Fruit fly (Drosophila melanogaster) whole organism, embryonic: ENCODE data around the gene CG17349.

Source experiments
- Abd-B ChIP-seq: fragments of 200-800 bp; sonication (Bioruptor generic); optimal IDR thresholded peaks from 2 replicates; lab custom pipeline; 2018; ENCODE audit warnings: missing biosample characterization, mild to moderate bottlenecking, missing genetic modification characterization, moderate library complexity
- Antp ChIP-seq: fragments of 200-800 bp; sonication (Bioruptor generic); optimal IDR thresholded peaks from 3 replicates; lab custom pipeline; 2016; ENCODE audit warnings: missing biosample characterization, missing genetic modification characterization
- BEAF-32 ChIP-seq: fragments of 200-800 bp; sonication (Bioruptor generic); optimal IDR thresholded peaks from 3 replicates; lab custom pipeline; 2017; ENCODE audit warnings: missing biosample characterization, missing genetic modification characterization, mild to moderate bottlenecking, moderate library complexity, missing genetic modification reagents
- CG12155 ChIP-seq: fragments of 200-800 bp; sonication (Bioruptor generic); optimal IDR thresholded peaks from 3 replicates; lab custom pipeline; 2016; ENCODE audit warnings: missing biosample characterization, missing genetic modification characterization
- CG14014 ChIP-seq: fragments of 200-800 bp; sonication (Bioruptor generic); IDR thresholded peaks from 2 replicates; pipeline ENCODE4 v1.3.6; 2022; ENCODE audit warnings: missing biosample characterization, missing genetic modification characterization
- CG15073 ChIP-seq: fragments of 200-800 bp; sonication (Bioruptor generic); optimal IDR thresholded peaks from 2 replicates; lab custom pipeline; 2016; ENCODE audit warnings: missing biosample characterization, missing genetic modification characterization
- CG15479 ChIP-seq: fragments of 200-800 bp; sonication (Bioruptor generic); optimal IDR thresholded peaks from 3 replicates; lab custom pipeline; 2019; ENCODE audit warnings: missing biosample characterization, mild to moderate bottlenecking, missing genetic modification characterization, moderate library complexity
- CG16779 ChIP-seq: fragments of 200-800 bp; sonication (Bioruptor generic); IDR thresholded peaks from 2 replicates; pipeline ENCODE4 v1.3.6; 2022; ENCODE audit warnings: missing biosample characterization, missing genetic modification characterization
- CG16863 ChIP-seq: fragments of 200-800 bp; sonication (Bioruptor generic); optimal IDR thresholded peaks from 3 replicates; lab custom pipeline; 2016; ENCODE audit warnings: missing biosample characterization, missing genetic modification characterization
- CG17361 ChIP-seq: fragments of 200-800 bp; sonication (Bioruptor generic); IDR thresholded peaks from 3 replicates; pipeline ENCODE4 v1.3.6; 2022; ENCODE audit warnings: missing biosample characterization, missing genetic modification characterization
- CG17568 ChIP-seq: fragments of 200-800 bp; sonication (Bioruptor generic); optimal IDR thresholded peaks from 2 replicates; lab custom pipeline; 2018; ENCODE audit warnings: missing biosample characterization, mild to moderate bottlenecking, missing genetic modification characterization, moderate library complexity
- CG2202 ChIP-seq: fragments of 200-800 bp; sonication (Bioruptor generic); optimal IDR thresholded peaks from 2 replicates; lab custom pipeline; 2018; ENCODE audit warnings: missing biosample characterization, mild to moderate bottlenecking, missing genetic modification characterization
- CG30020 ChIP-seq: fragments of 200-800 bp; optimal IDR thresholded peaks from 2 replicates; lab custom pipeline; 2019; ENCODE audit warnings: missing biosample characterization, mild to moderate bottlenecking, missing genetic modification characterization, moderate library complexity
- CG30431 ChIP-seq: fragments of 200-800 bp; sonication (Bioruptor generic); optimal IDR thresholded peaks from 2 replicates; lab custom pipeline; 2017; ENCODE audit warnings: missing biosample characterization, missing genetic modification characterization
- CG32767 ChIP-seq: fragments of 200-800 bp; sonication (Bioruptor generic); IDR thresholded peaks from 2 replicates; pipeline ENCODE4 v1.3.6; 2022; ENCODE audit warnings: missing biosample characterization, missing genetic modification characterization
- CG3281 ChIP-seq: fragments of 200-800 bp; sonication (Bioruptor generic); optimal IDR thresholded peaks from 3 replicates; lab custom pipeline; 2017; ENCODE audit warnings: missing biosample characterization, mild to moderate bottlenecking, missing genetic modification characterization
- CG5245 ChIP-seq: fragments of 200-800 bp; sonication (Bioruptor generic); optimal IDR thresholded peaks from 3 replicates; lab custom pipeline; 2016; ENCODE audit warnings: missing biosample characterization, missing genetic modification characterization
- CG7963 ChIP-seq: fragments of 200-800 bp; sonication (Bioruptor generic); IDR thresholded peaks from 3 replicates; pipeline ENCODE4 v1.3.6; 2022; ENCODE audit warnings: missing biosample characterization, missing genetic modification characterization; ENCODE audit not compliant: partially characterized antibody
- CG9609 ChIP-seq: fragments of 200-800 bp; sonication (Bioruptor generic); optimal IDR thresholded peaks from 3 replicates; lab custom pipeline; 2016; ENCODE audit warnings: missing biosample characterization, missing genetic modification characterization
- D19B ChIP-seq: fragments of 200-800 bp; sonication (Bioruptor generic); optimal IDR thresholded peaks from 2 replicates; lab custom pipeline; 2017; ENCODE audit warnings: missing biosample characterization, mild to moderate bottlenecking, missing genetic modification characterization
- Doc3 ChIP-seq: fragments of 200-800 bp; sonication (Bioruptor generic); IDR thresholded peaks from 3 replicates; pipeline ENCODE4 v1.3.6; 2022; ENCODE audit warnings: missing biosample characterization, missing genetic modification characterization; ENCODE audit not compliant: partially characterized antibody
- Fer1 ChIP-seq: fragments of 200-800 bp; sonication (Bioruptor generic); optimal IDR thresholded peaks from 2 replicates; lab custom pipeline; 2017; ENCODE audit warnings: missing biosample characterization, mild to moderate bottlenecking, missing genetic modification characterization
- H15 ChIP-seq: fragments of 200-800 bp; sonication (Bioruptor generic); IDR thresholded peaks from 3 replicates; pipeline ENCODE4 v1.3.6; 2022; ENCODE audit warnings: missing biosample characterization, missing genetic modification characterization
- Mad ChIP-seq: fragments of 200-800 bp; sonication (Bioruptor generic); optimal IDR thresholded peaks from 2 replicates; lab custom pipeline; 2016; ENCODE audit warnings: missing biosample characterization, missing genetic modification characterization
- PHDP ChIP-seq: fragments of 200-800 bp; sonication (Bioruptor generic); optimal IDR thresholded peaks from 3 replicates; lab custom pipeline; 2018; ENCODE audit warnings: missing biosample characterization, mild to moderate bottlenecking, missing genetic modification characterization, moderate library complexity
- Rfx ChIP-seq: fragments of 200-800 bp; sonication (Bioruptor generic); IDR thresholded peaks from 2 replicates; pipeline ENCODE4 v1.3.6; 2022; ENCODE audit warnings: missing biosample characterization, missing genetic modification characterization
- Sox100B ChIP-seq: fragments of 200-800 bp; sonication (Bioruptor generic); optimal IDR thresholded peaks from 3 replicates; lab custom pipeline; 2018; ENCODE audit warnings: missing biosample characterization, mild to moderate bottlenecking, missing genetic modification characterization
- Taf1 ChIP-seq: fragments of 200-800 bp; sonication (Bioruptor generic); IDR thresholded peaks from 2 replicates; pipeline ENCODE4 v1.3.6; 2022; ENCODE audit warnings: missing biosample characterization, missing genetic modification characterization
- YL-1 ChIP-seq: fragments of 200-800 bp; sonication (Bioruptor generic); optimal IDR thresholded peaks from 3 replicates; lab custom pipeline; 2017; ENCODE audit warnings: missing biosample characterization, mild to moderate bottlenecking, missing genetic modification characterization
- bsh ChIP-seq, 2 experiments: fragments of 200-800 bp; sonication (Bioruptor generic); optimal IDR thresholded peaks; 2 replicates each; lab custom pipeline; 2017 to 2018; ENCODE audit warnings: mild to moderate bottlenecking in 2 of 2, missing biosample characterization in 2 of 2, missing genetic modification characterization in 2 of 2, moderate library complexity in 1 of 2
- cato ChIP-seq: fragments of 200-800 bp; sonication (Bioruptor generic); optimal IDR thresholded peaks from 2 replicates; lab custom pipeline; 2016; ENCODE audit warnings: missing biosample characterization, missing genetic modification characterization, borderline replicate concordance
- dimm ChIP-seq: fragments of 200-800 bp; sonication (Bioruptor generic); IDR thresholded peaks from 2 replicates; pipeline ENCODE4 v1.3.6; 2022; ENCODE audit warnings: missing biosample characterization, missing genetic modification characterization
- dm ChIP-seq: fragments of 200-800 bp; sonication (Bioruptor generic); optimal IDR thresholded peaks from 3 replicates; lab custom pipeline; 2016; ENCODE audit warnings: missing biosample characterization, missing genetic modification characterization
- fd3F ChIP-seq: fragments of 200-800 bp; sonication (Bioruptor generic); optimal IDR thresholded peaks from 2 replicates; lab custom pipeline; 2018; ENCODE audit warnings: missing biosample characterization, mild to moderate bottlenecking, missing genetic modification characterization, moderate library complexity
- fd96Cb ChIP-seq: fragments of 200-800 bp; sonication (Bioruptor generic); optimal IDR thresholded peaks from 2 replicates; lab custom pipeline; 2018; ENCODE audit warnings: missing biosample characterization, mild to moderate bottlenecking, missing genetic modification characterization, moderate library complexity
- fru ChIP-seq: fragments of >200 bp; optimal IDR thresholded peaks from 2 replicates; lab custom pipeline; 2017
- grn ChIP-seq: fragments of 200-800 bp; sonication (Bioruptor generic); optimal IDR thresholded peaks from 3 replicates; lab custom pipeline; 2017; ENCODE audit warnings: missing biosample characterization, missing genetic modification characterization
- hbn ChIP-seq: fragments of 200-800 bp; sonication (Bioruptor generic); IDR thresholded peaks from 2 replicates; pipeline ENCODE4 v1.3.6; 2022; ENCODE audit warnings: missing biosample characterization, missing genetic modification characterization; ENCODE audit not compliant: partially characterized antibody
- inv ChIP-seq: fragments of 200-800 bp; sonication (Bioruptor generic); IDR thresholded peaks from 2 replicates; pipeline ENCODE4 v1.3.6; 2022; ENCODE audit warnings: missing biosample characterization, missing genetic modification characterization; ENCODE audit not compliant: partially characterized antibody
- kni ChIP-seq: fragments of 200-800 bp; sonication (Bioruptor generic); optimal IDR thresholded peaks from 3 replicates; lab custom pipeline; 2017; ENCODE audit warnings: mild to moderate bottlenecking, missing biosample characterization, missing genetic modification reagents, missing genetic modification characterization
- onecut ChIP-seq: fragments of 200-800 bp; sonication (Bioruptor generic); IDR thresholded peaks from 2 replicates; pipeline ENCODE4 v1.3.6; 2022; ENCODE audit warnings: missing biosample characterization, missing genetic modification characterization
- otp ChIP-seq: fragments of 200-800 bp; sonication (Bioruptor generic); IDR thresholded peaks from 3 replicates; pipeline ENCODE4, ENCODE4 v1.3.6; 2022; ENCODE audit warnings: missing biosample characterization, missing genetic modification characterization
- pb ChIP-seq: fragments of 200-800 bp; sonication (Bioruptor generic); optimal IDR thresholded peaks from 3 replicates; lab custom pipeline; 2016; ENCODE audit warnings: missing biosample characterization, missing genetic modification characterization
- ranshi ChIP-seq: fragments of 200-800 bp; sonication (Bioruptor generic); IDR thresholded peaks from 2 replicates; pipeline ENCODE4 v1.3.6; 2022; ENCODE audit warnings: missing biosample characterization, missing genetic modification characterization
- ro ChIP-seq: fragments of 200-800 bp; sonication (Bioruptor generic); IDR thresholded peaks from 2 replicates; pipeline ENCODE4 v1.3.6; 2022; ENCODE audit warnings: missing biosample characterization, missing genetic modification characterization
- salm ChIP-seq: fragments of 200-800 bp; sonication (Bioruptor generic); optimal IDR thresholded peaks from 2 replicates; lab custom pipeline; 2018; ENCODE audit warnings: missing biosample characterization, mild to moderate bottlenecking, missing genetic modification characterization
- sim ChIP-seq: fragments of 200-800 bp; sonication (Bioruptor generic); IDR thresholded peaks from 2 replicates; pipeline ENCODE4 v1.3.6; 2022; ENCODE audit warnings: missing biosample characterization, missing genetic modification characterization
- sisA ChIP-seq: fragments of 200-800 bp; sonication (Bioruptor generic); IDR thresholded peaks from 2 replicates; pipeline ENCODE4 v1.3.6; 2022; ENCODE audit warnings: missing biosample characterization, missing genetic modification characterization
- sr ChIP-seq: fragments of 200-800 bp; sonication (Bioruptor generic); IDR thresholded peaks from 3 replicates; pipeline ENCODE4 v1.3.6; 2022; ENCODE audit warnings: missing biosample characterization, missing genetic modification characterization
- tap ChIP-seq: fragments of 200-800 bp; optimal IDR thresholded peaks from 3 replicates; lab custom pipeline; 2019; ENCODE audit warnings: missing biosample characterization, mild to moderate bottlenecking, missing genetic modification characterization, moderate library complexity
- yki ChIP-seq: fragments of >200 bp; optimal IDR thresholded peaks from 3 replicates; lab custom pipeline; 2018
- z ChIP-seq: fragments of 200-800 bp; sonication (Bioruptor generic); IDR thresholded peaks from 3 replicates; pipeline ENCODE4 v1.3.6; 2022; ENCODE audit warnings: missing biosample characterization, missing genetic modification characterization

CG17349 gene

dm6 chr2L:19342018-19342417 is 28.2 kb upstream of the CG17349 start (continued):
- TF ChIP-seq pb (no peak), salm (tag; lab: Kevin White, UChicago) (no peak), ranshi (GFP tag; lab: Robert Waterston, UW) (no peak), kni (GFP tag; lab: Kevin White, UChicago) (no peak), inv (GFP tag; lab: Robert Waterston, UW) (no peak), fru (lab: Kevin White, UChicago) (no peak), Abd-B (GFP tag; lab: Kevin White, UChicago) (no peak), bsh (GFP tag; optimal IDR thresholded peaks at IDR 0.05; lab: Kevin White, UChicago) (peak; percentile 84 to 92), tap (tag; lab: Kevin White, UChicago) (peak; percentile 41), dm (GFP tag; lab: Kevin White, UChicago) (no peak), grn (no peak), CG9609 (GFP tag; lab: Kevin White, UChicago) (peak; percentile 14), yki (lab: Kevin White, UChicago) (no peak), H15 (peak; percentile 52; the same call in 1 of the 3 replicates), CG17361 (GFP tag; lab: Robert Waterston, UW) (peak; percentile 59; the same call in 1 of the 3 replicates), CG3281 (no peak), CG15479 (no peak), D19B (GFP tag; lab: Kevin White, UChicago) (no peak), CG30020 (no peak), CG15073 (no peak), ro (GFP tag; lab: Robert Waterston, UW) (no peak), dimm (GFP tag; lab: Robert Waterston, UW) (no peak), sr (no peak), CG12155 (peak; percentile 30), fd3F (GFP tag; lab: Kevin White, UChicago) (no peak), Rfx (no peak), BEAF-32 (no peak), CG16779 (GFP tag; lab: Robert Waterston, UW) (no peak), PHDP (tag; lab: Kevin White, UChicago) (peak; percentile 49), otp (GFP tag; lab: Robert Waterston, UW) (0 out of 3 replicates have a peak, but pooled peaks have one; percentile 51), CG5245 (no peak), Fer1 (GFP tag; lab: Kevin White, UChicago) (no peak), onecut (GFP tag; lab: Robert Waterston, UW) (peak; percentile 19; the same call in 1 of the 2 replicates), CG16863 (peak; percentile 42), CG30431 (GFP tag; lab: Kevin White, UChicago) (no peak), YL-1 (GFP tag; lab: Kevin White, UChicago) (no peak), cato (GFP tag; lab: Kevin White, UChicago) (no peak), CG17568 (no peak), Antp (peak; percentile 0), sim (GFP tag; lab: Robert Waterston, UW) (0 out of 2 replicates have a peak, but pooled peaks have one; percentile 28), fd96Cb (tag; lab: Kevin White, UChicago) (peak; percentile 65), Doc3 (GFP tag; lab: Robert Waterston, UW) (no peak), CG14014 (no peak), Mad (GFP tag; lab: Kevin White, UChicago) (no peak), CG7963 (no peak), CG32767 (GFP tag; lab: Robert Waterston, UW) (no peak), hbn (GFP tag; lab: Robert Waterston, UW) (no peak), sisA (GFP tag; lab: Robert Waterston, UW) (no peak), Taf1 (GFP tag; lab: Robert Waterston, UW) (no peak), Sox100B (GFP tag; lab: Kevin White, UChicago) (peak; percentile 12), z (GFP tag; lab: Robert Waterston, UW) (no peak), CG2202 (tag; lab: Kevin White, UChicago) (peak; percentile 51)
